Worm (Caenorhabditis elegans) whole organism, mixed stage, embryonic: ENCODE measurements around the gene moc-3.

Experiments
- M03D4.4 ChIP-seq: sonication (generic microtip); optimal IDR thresholded peaks from 2 replicates; lab custom pipeline; 2017; ENCODE audit warnings: mild to moderate bottlenecking, missing genetic modification characterization, missing compliant biosample characterization
- bed-3 ChIP-seq: fragments of 200-800 bp; sonication (Bioruptor generic); optimal IDR thresholded peaks from 3 replicates; lab custom pipeline; 2018; ENCODE audit warnings: mild to moderate bottlenecking, missing genetic modification characterization, moderate library complexity, missing compliant biosample characterization
- blmp-1 ChIP-seq: fragments of 150-350 bp; optimal IDR thresholded peaks from 2 replicates; lab custom pipeline; 2014; ENCODE audit warnings: missing biosample characterization, missing genetic modification characterization
- ceh-43 ChIP-seq: fragments of 200-800 bp; sonication (Bioruptor generic); optimal IDR thresholded peaks from 2 replicates; lab custom pipeline; 2018; ENCODE audit warnings: mild to moderate bottlenecking, missing genetic modification characterization, moderate library complexity, missing compliant biosample characterization
- ceh-83 ChIP-seq: fragments of 200-800 bp; sonication (Bioruptor generic); optimal IDR thresholded peaks from 2 replicates; lab custom pipeline; 2018; ENCODE audit warnings: mild to moderate bottlenecking, missing genetic modification characterization, missing compliant biosample characterization
- ces-1 ChIP-seq: fragments of 150-350 bp; optimal IDR thresholded peaks from 2 replicates; lab custom pipeline; 2014; ENCODE audit warnings: missing biosample characterization, missing genetic modification reagents, missing genetic modification characterization
- cnd-1 ChIP-seq: fragments of 200-800 bp; sonication (Bioruptor generic); optimal IDR thresholded peaks from 2 replicates; lab custom pipeline; 2018; ENCODE audit warnings: mild to moderate bottlenecking, missing genetic modification characterization, missing compliant biosample characterization
- drap-1 ChIP-seq: fragments of 200-800 bp; sonication (Bioruptor generic); optimal IDR thresholded peaks from 3 replicates; lab custom pipeline; 2018; ENCODE audit warnings: mild to moderate bottlenecking, missing genetic modification characterization, missing compliant biosample characterization
- elt-1 ChIP-seq: sonication (generic microtip); optimal IDR thresholded peaks from 2 replicates; lab custom pipeline; 2017; ENCODE audit warnings: missing genetic modification characterization, mild to moderate bottlenecking, missing compliant biosample characterization, antibody characterized with exemption, moderate library complexity, borderline replicate concordance; ENCODE audit not compliant: insufficient read depth
- elt-3 ChIP-seq: fragments of 150-350 bp; optimal IDR thresholded peaks from 2 replicates; lab custom pipeline; 2014; ENCODE audit warnings: missing biosample characterization, missing genetic modification characterization
- flh-1 ChIP-seq: fragments of 200-800 bp; sonication (Bioruptor generic); optimal IDR thresholded peaks from 2 replicates; lab custom pipeline; 2018; ENCODE audit warnings: mild to moderate bottlenecking, missing genetic modification characterization, moderate library complexity, missing compliant biosample characterization
- ham-2 ChIP-seq: fragments of 200-800 bp; sonication (Bioruptor generic); optimal IDR thresholded peaks from 2 replicates; lab custom pipeline; 2018; ENCODE audit warnings: mild to moderate bottlenecking, missing genetic modification characterization, missing compliant biosample characterization
- hlh-1 ChIP-seq: fragments of 150-350 bp; optimal IDR thresholded peaks from 2 replicates; lab custom pipeline; 2014; ENCODE audit warnings: missing biosample characterization, missing genetic modification reagents, missing genetic modification characterization
- lin-32 ChIP-seq: fragments of 200-800 bp; sonication (Bioruptor generic); optimal IDR thresholded peaks from 2 replicates; lab custom pipeline; 2018; ENCODE audit warnings: mild to moderate bottlenecking, missing genetic modification characterization, missing compliant biosample characterization
- lsy-2 ChIP-seq: fragments of 150-350 bp; optimal IDR thresholded peaks from 2 replicates; lab custom pipeline; 2014; ENCODE audit warnings: missing biosample characterization, missing genetic modification characterization
- mab-5 ChIP-seq: fragments of 150-350 bp; optimal IDR thresholded peaks from 2 replicates; lab custom pipeline; 2014; ENCODE audit warnings: missing biosample characterization, missing genetic modification characterization
- mls-2 ChIP-seq: sonication (generic microtip); optimal IDR thresholded peaks from 2 replicates; lab custom pipeline; 2016; ENCODE audit warnings: mild to moderate bottlenecking, missing genetic modification characterization, moderate library complexity, missing compliant biosample characterization
- nhr-12 ChIP-seq: fragments of 150-350 bp; optimal IDR thresholded peaks from 2 replicates; lab custom pipeline; 2014; ENCODE audit warnings: missing biosample characterization, missing genetic modification characterization
- nhr-237 ChIP-seq: fragments of 150-350 bp; optimal IDR thresholded peaks from 2 replicates; lab custom pipeline; 2014; ENCODE audit warnings: missing biosample characterization, missing genetic modification characterization
- nhr-28 ChIP-seq: fragments of 150-350 bp; optimal IDR thresholded peaks from 2 replicates; lab custom pipeline; 2014; ENCODE audit warnings: missing biosample characterization, missing genetic modification characterization
- nhr-76 ChIP-seq: sonication (generic microtip); optimal IDR thresholded peaks from 2 replicates; lab custom pipeline; 2017; ENCODE audit warnings: missing biosample characterization, missing genetic modification characterization
- pha-4 ChIP-seq: fragments of 150-350 bp; optimal IDR thresholded peaks from 2 replicates; lab custom pipeline; 2018; ENCODE audit warnings: missing biosample characterization, missing genetic modification reagents, missing genetic modification characterization
- sem-2 ChIP-seq: fragments of 200-800 bp; sonication (Bioruptor generic); optimal IDR thresholded peaks from 2 replicates; lab custom pipeline; 2018; ENCODE audit warnings: mild to moderate bottlenecking, missing genetic modification characterization, missing compliant biosample characterization
- snpc-4 ChIP-seq: fragments of 150-350 bp; optimal IDR thresholded peaks from 2 replicates; lab custom pipeline; 2014; ENCODE audit warnings: missing biosample characterization, missing genetic modification characterization
- sptf-1 ChIP-seq: sonication (generic microtip); optimal IDR thresholded peaks from 2 replicates; lab custom pipeline; 2017; ENCODE audit warnings: mild to moderate bottlenecking, missing genetic modification characterization, moderate library complexity, missing compliant biosample characterization
- tbx-8 ChIP-seq: fragments of 200-800 bp; sonication (Bioruptor generic); optimal IDR thresholded peaks from 2 replicates; lab custom pipeline; 2018; ENCODE audit warnings: mild to moderate bottlenecking, missing genetic modification characterization, moderate library complexity, missing compliant biosample characterization
- unc-120 ChIP-seq: sonication (generic microtip); optimal IDR thresholded peaks from 2 replicates; lab custom pipeline; 2017; ENCODE audit warnings: missing genetic modification characterization, missing compliant biosample characterization; ENCODE audit not compliant: poor library complexity, severe bottlenecking
- unc-39 ChIP-seq: fragments of 150-350 bp; optimal IDR thresholded peaks from 2 replicates; lab custom pipeline; 2014; ENCODE audit warnings: missing biosample characterization, missing genetic modification characterization
- unc-62 ChIP-seq: fragments of 150-350 bp; optimal IDR thresholded peaks from 2 replicates; lab custom pipeline; 2014; ENCODE audit warnings: missing biosample characterization, missing genetic modification reagents, missing genetic modification characterization
- ztf-11 ChIP-seq: fragments of 150-350 bp; optimal IDR thresholded peaks from 2 replicates; lab custom pipeline; 2014; ENCODE audit warnings: missing biosample characterization, missing genetic modification characterization

Gene moc-3

DNA sequence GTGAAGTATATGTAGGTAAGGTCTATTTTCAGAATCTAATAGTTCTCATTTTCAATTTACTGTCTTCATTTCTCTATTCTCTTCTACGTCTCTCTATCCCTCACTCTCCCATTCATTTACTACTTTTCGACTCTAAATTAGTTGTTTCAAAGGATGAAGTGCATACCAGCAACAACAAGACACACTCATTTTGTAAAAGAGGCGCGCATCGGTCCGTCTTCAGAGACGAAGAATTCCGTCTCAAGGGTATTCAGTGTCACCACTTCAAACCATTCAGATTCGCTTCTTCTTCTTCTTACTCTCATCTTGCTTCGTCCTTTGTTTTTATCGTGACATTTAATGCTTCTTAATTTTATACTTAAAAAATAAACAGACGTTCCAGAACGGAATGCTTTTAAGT, 41.0 kb downstream of the moc-3 start:
- no peak for TF ChIP-seq nhr-237
- TF ChIP-seq ceh-43 (GFP tag; lab: Kevin White, UChicago), result no peak
- no peak for TF ChIP-seq unc-62 (GFP tag; lab: Kevin White, UChicago)
- no peak for TF ChIP-seq ztf-11 (tag; lab: Kevin White, UChicago)
- TF ChIP-seq nhr-12 (tag; lab: Kevin White, UChicago), result no peak
- TF ChIP-seq snpc-4 (tag; lab: Kevin White, UChicago), result no peak
- no peak for TF ChIP-seq bed-3 (GFP tag; lab: Kevin White, UChicago)
- no peak for TF ChIP-seq cnd-1
- no peak for TF ChIP-seq ham-2 (GFP tag; lab: Kevin White, UChicago)
- TF ChIP-seq tbx-8 (GFP tag; lab: Kevin White, UChicago), result no peak
- TF ChIP-seq M03D4.4 (tag; lab: Kevin White, UChicago), result no peak
- no peak for TF ChIP-seq nhr-76
- TF ChIP-seq blmp-1 (tag; lab: Kevin White, UChicago), result no peak
- no peak for TF ChIP-seq hlh-1 (tag; lab: Kevin White, UChicago)
- TF ChIP-seq flh-1, result no peak
- TF ChIP-seq lsy-2 (tag; lab: Kevin White, UChicago), result no peak
- no peak for TF ChIP-seq nhr-28 (tag; lab: Kevin White, UChicago)
- TF ChIP-seq ceh-83, result no peak

DNA sequence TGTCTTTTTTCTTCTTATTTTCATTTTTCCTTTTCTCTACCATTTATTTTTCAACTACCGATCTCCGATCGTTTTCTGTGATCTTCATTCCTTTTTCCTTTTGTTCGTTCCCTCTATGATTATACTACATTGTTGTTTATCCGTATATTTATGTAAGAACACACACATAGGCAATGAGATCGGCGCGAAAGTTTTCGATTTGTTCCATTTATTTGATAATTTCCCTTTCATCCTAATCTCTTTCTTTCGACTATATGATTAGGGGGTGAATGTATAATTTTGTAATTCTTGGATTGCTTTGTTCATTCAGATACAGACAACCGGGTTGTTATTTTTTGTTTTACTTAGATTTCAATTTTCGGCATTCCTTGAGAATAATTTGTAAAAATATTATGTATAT, 43.2 kb downstream of the moc-3 start:
- TF ChIP-seq blmp-1 (tag; lab: Kevin White, UChicago) (peak; percentile 83), unc-62 (GFP tag; lab: Kevin White, UChicago) (no peak), drap-1 (GFP tag; lab: Kevin White, UChicago) (no peak), M03D4.4 (tag; lab: Kevin White, UChicago) (no peak), unc-120 (tag; lab: Kevin White, UChicago) (no peak), ztf-11 (tag; lab: Kevin White, UChicago) (no peak), cnd-1 (no peak)

DNA sequence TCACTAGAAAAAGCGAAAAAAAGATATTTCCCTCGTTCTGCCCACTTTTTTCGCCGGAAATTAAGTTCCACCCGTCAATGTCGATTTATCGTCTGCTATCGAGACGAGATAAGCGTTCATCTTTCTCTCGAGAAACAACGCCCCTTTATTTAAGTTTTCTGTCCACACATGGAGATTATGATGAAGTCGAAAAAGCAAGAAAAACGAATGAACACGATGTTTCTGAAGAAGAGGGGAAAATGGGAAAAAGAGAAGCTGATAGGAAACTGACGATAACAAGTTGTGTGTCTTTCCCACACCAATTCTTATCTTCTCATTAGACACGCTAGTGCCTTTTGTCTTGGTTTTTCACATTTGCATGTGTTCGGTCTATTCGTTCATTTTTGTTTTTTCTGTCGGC, 44.4 kb downstream of the moc-3 start:
- no peak for TF ChIP-seq nhr-28 (tag; lab: Kevin White, UChicago)
- no peak for TF ChIP-seq mab-5
- no peak for TF ChIP-seq nhr-76
- no peak for TF ChIP-seq unc-120 (tag; lab: Kevin White, UChicago)
- no peak for TF ChIP-seq elt-3
- no peak for TF ChIP-seq unc-62 (GFP tag; lab: Kevin White, UChicago)
- TF ChIP-seq lin-32 (GFP tag; lab: Kevin White, UChicago), result no peak
- TF ChIP-seq M03D4.4 (tag; lab: Kevin White, UChicago), result no peak
- no peak for TF ChIP-seq ceh-83
- no peak for TF ChIP-seq ham-2 (GFP tag; lab: Kevin White, UChicago)
- no peak for TF ChIP-seq elt-1 (tag; lab: Kevin White, UChicago)
- TF ChIP-seq ces-1 (GFP tag; lab: Kevin White, UChicago), result no peak
- no peak for TF ChIP-seq mls-2 (tag; lab: Kevin White, UChicago)
- TF ChIP-seq sptf-1 (tag; lab: Kevin White, UChicago), result no peak
- no peak for TF ChIP-seq tbx-8 (GFP tag; lab: Kevin White, UChicago)
- TF ChIP-seq sem-2 (GFP tag; lab: Kevin White, UChicago), result no peak
- TF ChIP-seq pha-4, result no peak
- no peak for TF ChIP-seq cnd-1
- no peak for TF ChIP-seq blmp-1 (tag; lab: Kevin White, UChicago)
- no peak for TF ChIP-seq unc-39 (tag; lab: Kevin White, UChicago)

DNA sequence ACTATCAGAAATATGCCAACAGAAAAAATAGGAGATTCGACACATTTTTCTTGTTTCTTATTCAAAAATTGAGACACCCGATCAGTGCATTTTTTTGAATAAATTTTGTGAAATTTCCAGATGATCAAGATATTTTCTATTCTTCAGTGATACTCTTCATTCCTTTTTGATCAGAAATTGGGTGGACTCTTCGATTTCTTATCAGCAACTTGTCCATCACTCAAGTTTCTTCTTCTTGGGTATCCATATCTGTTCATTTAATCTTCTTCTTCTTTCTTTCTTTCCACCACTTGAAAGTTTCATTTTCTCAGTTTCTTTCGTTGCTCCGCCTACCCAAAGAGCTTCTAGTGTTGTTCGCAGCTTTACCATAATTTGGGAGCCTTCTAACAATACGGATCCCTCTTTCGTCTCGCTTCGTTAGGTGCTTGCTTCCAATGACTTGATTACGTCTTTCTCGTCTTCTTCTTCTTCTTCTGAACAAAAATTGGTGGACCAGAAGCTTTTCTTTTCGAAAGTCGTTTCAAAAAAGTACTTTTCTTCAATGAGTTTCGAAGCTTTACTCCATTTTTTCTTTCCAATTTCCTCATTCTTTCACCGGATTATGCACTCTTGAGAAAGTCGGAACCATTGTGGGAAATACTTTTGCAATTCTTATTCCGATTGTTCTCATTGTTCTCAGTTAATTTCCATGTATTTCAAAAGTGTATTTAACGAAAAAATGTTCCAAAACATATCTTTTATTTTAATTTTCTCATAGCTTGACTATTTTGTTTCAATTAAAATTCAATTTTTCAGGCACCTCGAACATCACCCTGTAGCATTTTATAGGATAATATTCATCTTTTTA, 45.5 kb downstream of the moc-3 start, which contains the start of gene pct-1:
pct-1 (plus strand) TSS at position 797 of the 847 bp plus-strand sequence.
- TF ChIP-seq pha-4, result no peak
- peak; percentile 69 for TF ChIP-seq ces-1 (GFP tag; lab: Kevin White, UChicago)
- no peak for TF ChIP-seq flh-1

DNA sequence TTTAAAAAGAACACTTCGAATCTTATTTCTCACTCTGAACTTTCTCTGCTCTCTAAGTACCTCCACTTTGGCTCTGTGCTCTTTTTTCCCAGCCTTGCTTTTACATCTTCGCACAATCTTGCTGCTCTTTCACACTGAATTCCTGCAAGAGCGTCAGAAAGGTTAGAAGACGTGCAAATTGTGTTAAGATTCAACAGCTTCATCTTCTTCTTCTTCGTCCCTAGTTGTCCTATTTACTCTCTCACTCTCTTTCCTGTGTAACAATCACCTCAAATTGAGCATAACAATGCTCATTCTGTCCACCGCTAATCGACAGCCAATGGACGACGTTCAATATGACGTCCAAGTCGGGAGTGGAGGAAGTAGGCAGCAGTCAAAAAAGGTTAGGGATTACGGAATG, 51.0 kb downstream of the moc-3 start:
- TF ChIP-seq ces-1 (GFP tag; lab: Kevin White, UChicago) (peak; percentile 87), hlh-1 (tag; lab: Kevin White, UChicago) (no peak)
- TF ChIP-seq, all 35 proteins: peak for 1
